Worm (Caenorhabditis elegans) whole organism, L3 larva: ENCODE data around the gene R04B5.11.

Experiments
- elt-3 ChIP-seq, 3 experiments: fragments of 150-350 bp in 1 of 3; sonication (generic microtip) in 2 of 3; optimal IDR thresholded peaks; 2 replicates in 2 of 3; 4 replicates in 1 of 3; lab custom pipeline; 2014 to 2017; ENCODE audit warnings: missing biosample characterization in 3 of 3, missing genetic modification characterization in 3 of 3
- unc-62 ChIP-seq: fragments of 150-350 bp; sonication (generic microtip); optimal IDR thresholded peaks from 4 replicates; lab custom pipeline; 2014; ENCODE audit warnings: missing biosample characterization, missing genetic modification reagents, missing genetic modification characterization
- zag-1 ChIP-seq: fragments of 150-350 bp; optimal IDR thresholded peaks from 2 replicates; lab custom pipeline; 2014; ENCODE audit warnings: missing biosample characterization, missing genetic modification characterization

DNA sequence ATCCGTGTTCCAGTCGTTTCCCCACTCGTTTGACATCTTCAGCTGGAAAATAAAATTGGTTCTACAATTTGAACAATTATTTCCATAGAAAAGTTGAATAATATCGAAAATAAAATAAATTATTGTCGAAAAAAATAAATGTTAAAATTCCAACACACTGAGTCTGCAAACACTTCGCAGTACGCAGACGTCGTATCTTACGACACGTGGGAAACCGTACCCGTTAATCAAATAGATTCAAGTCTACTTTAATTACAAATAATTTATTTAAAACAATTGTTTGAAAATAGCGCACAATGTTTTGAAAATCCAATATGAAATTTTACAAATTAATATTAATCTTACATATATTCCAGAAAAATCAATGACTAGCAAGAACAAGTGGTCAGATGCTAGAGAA, 36.2 kb downstream of the R04B5.11 start, which contains the start of gene yif-1:
- TF ChIP-seq elt-3 (tag; optimal IDR thresholded peaks at IDR 0.05; lab: Kevin White, UChicago) (no peak), zag-1 (no peak), unc-62 (GFP tag; lab: Kevin White, UChicago) (no peak)
